Fruit fly (Drosophila melanogaster): ENCODE measurements around the gene aly.

aly gene

DNA sequence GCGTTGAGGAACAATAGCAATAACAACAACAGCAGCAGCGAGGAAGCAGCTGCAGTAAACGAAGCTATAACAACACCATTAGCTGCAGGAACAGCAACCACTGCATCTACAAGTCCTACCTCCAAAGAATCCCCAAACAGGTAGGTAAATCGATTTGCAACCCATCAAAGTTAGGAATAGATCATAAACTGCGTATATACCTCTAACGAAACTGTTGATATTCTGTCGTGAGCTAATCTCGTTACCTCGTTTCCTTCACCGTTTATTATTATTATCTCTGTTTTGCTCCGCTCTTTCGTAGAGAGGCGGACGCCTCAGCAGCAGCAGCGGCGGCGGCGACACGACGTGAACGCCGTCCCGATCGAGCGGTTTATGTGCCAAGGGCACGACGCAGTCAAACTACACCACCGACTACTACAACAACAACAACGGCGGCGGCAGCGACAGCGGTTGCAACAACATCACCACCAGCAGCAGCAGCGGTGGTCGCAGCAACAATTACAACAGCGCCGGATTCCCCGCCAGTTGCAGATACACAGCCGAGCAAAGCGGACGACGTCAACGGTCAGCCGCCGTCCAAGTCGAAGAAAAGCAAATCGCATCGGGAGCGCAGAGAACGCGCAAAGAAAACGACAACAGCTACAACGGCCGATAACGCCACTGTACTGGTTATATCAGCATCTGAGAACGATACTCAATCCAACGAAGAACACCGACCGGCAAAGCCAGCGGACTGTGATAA is 11.7 kb upstream of the aly start (continued):
- no peak for TF ChIP-seq slbo (GFP tag; IDR thresholded peaks at IDR 0.05)
- no peak; the same call in 1 of the 2 replicates for TF ChIP-seq CG17328 (GFP tag; IDR thresholded peaks at IDR 0.05)
- TF ChIP-seq Dfd (GFP tag; optimal IDR thresholded peaks at IDR 0.05): no peak
- no peak for TF ChIP-seq row (GFP tag; IDR thresholded peaks at IDR 0.05)
- TF ChIP-seq ERR (GFP tag; optimal IDR thresholded peaks at IDR 0.05): no peak
- no peak for TF ChIP-seq CG7786 (GFP tag; optimal IDR thresholded peaks at IDR 0.05)
- peak; percentile 23 for TF ChIP-seq gcm (GFP tag; optimal IDR thresholded peaks at IDR 0.05)
- no peak for TF ChIP-seq CG10366 (GFP tag; IDR thresholded peaks at IDR 0.05)
- TF ChIP-seq Oli (tag; optimal IDR thresholded peaks at IDR 0.05): no peak
- no peak for TF ChIP-seq hth (optimal IDR thresholded peaks at IDR 0.05)
- no peak for TF ChIP-seq CG7963 (GFP tag; IDR thresholded peaks at IDR 0.05; ENCODE audit: partially characterized antibody)
- peak; percentile 37 for TF ChIP-seq amos (GFP tag; IDR thresholded peaks at IDR 0.05; ENCODE audit: partially characterized antibody)
- no peak for TF ChIP-seq YL-1 (GFP tag; optimal IDR thresholded peaks at IDR 0.05)
- peak; percentile 89; the same call in 2 of the 3 replicates for TF ChIP-seq CG6175 (GFP tag; IDR thresholded peaks at IDR 0.05)
- peak in 1 of 2 experiments; percentile 73 for TF ChIP-seq tll (GFP tag; optimal IDR thresholded peaks at IDR 0.05)
- TF ChIP-seq pb (GFP tag; optimal IDR thresholded peaks at IDR 0.05): no peak
- TF ChIP-seq CG3847 (GFP tag; IDR thresholded peaks at IDR 0.05): no peak
- no peak for TF ChIP-seq Fer3 (tag; optimal IDR thresholded peaks at IDR 0.05)
- TF ChIP-seq bigmax (GFP tag; optimal IDR thresholded peaks at IDR 0.05): no peak
- no peak for TF ChIP-seq CG1233 (GFP tag; optimal IDR thresholded peaks at IDR 0.05)
- TF ChIP-seq H15 (GFP tag; IDR thresholded peaks at IDR 0.05): no peak
- TF ChIP-seq Spps (tag; optimal IDR thresholded peaks at IDR 0.05): no peak
- TF ChIP-seq D19B (GFP tag; optimal IDR thresholded peaks at IDR 0.05): no peak
- no peak; the same call in 2 of the 3 replicates for TF ChIP-seq Aef1 (GFP tag; IDR thresholded peaks at IDR 0.05)
- 0 out of 2 replicates have a peak, but pooled peaks have one; percentile 16 for TF ChIP-seq CG1024 (GFP tag; IDR thresholded peaks at IDR 0.05)
- no peak for TF ChIP-seq HmgD (GFP tag; optimal IDR thresholded peaks at IDR 0.05)
- no peak for TF ChIP-seq abd-A (tag; optimal IDR thresholded peaks at IDR 0.05)
- no peak for TF ChIP-seq zen2 (GFP tag; IDR thresholded peaks at IDR 0.05; ENCODE audit: partially characterized antibody)
- no peak for TF ChIP-seq fu2 (GFP tag; optimal IDR thresholded peaks at IDR 0.05)
- no peak for TF ChIP-seq CG12071 (GFP tag; optimal IDR thresholded peaks at IDR 0.05)
- no peak for TF ChIP-seq unc-4 (GFP tag; IDR thresholded peaks at IDR 0.05; ENCODE audit: partially characterized antibody)
- TF ChIP-seq chif (GFP tag; optimal IDR thresholded peaks at IDR 0.05): no peak
- TF ChIP-seq CG33557 (GFP tag; optimal IDR thresholded peaks at IDR 0.05): no peak
- TF ChIP-seq CG14667 (GFP tag; IDR thresholded peaks at IDR 0.05): no peak
- no peak for TF ChIP-seq CG31441 (GFP tag; IDR thresholded peaks at IDR 0.05)
- peak; percentile 7 for TF ChIP-seq CG12391 (tag; optimal IDR thresholded peaks at IDR 0.05)
- TF ChIP-seq so (GFP tag; IDR thresholded peaks at IDR 0.05): peak; percentile 60; the same call in 1 of the 3 replicates
- TF ChIP-seq CG7928 (GFP tag; optimal IDR thresholded peaks at IDR 0.05): no peak
- no peak for TF ChIP-seq CHES-1-like (GFP tag; optimal IDR thresholded peaks at IDR 0.05)
- TF ChIP-seq CG10274 (GFP tag; optimal IDR thresholded peaks at IDR 0.05): no peak
- no peak for TF ChIP-seq CTCF (GFP tag; optimal IDR thresholded peaks at IDR 0.05)
- no peak for TF ChIP-seq Bteb2 (GFP tag; optimal IDR thresholded peaks at IDR 0.05)
- no peak for TF ChIP-seq CG1529 (GFP tag; optimal IDR thresholded peaks at IDR 0.05)
- peak; percentile 12 for TF ChIP-seq CG12219 (GFP tag; optimal IDR thresholded peaks at IDR 0.05)
- TF ChIP-seq cad (GFP tag; optimal IDR thresholded peaks at IDR 0.05): peak; percentile 86
- no peak for TF ChIP-seq CG2889 (GFP tag; IDR thresholded peaks at IDR 0.05)
- TF ChIP-seq HLHmδ (GFP tag; optimal IDR thresholded peaks at IDR 0.05): peak; percentile 51
- no peak for TF ChIP-seq cwo (GFP tag; optimal IDR thresholded peaks at IDR 0.05)
- peak; percentile 67 for TF ChIP-seq CG10543 (GFP tag; optimal IDR thresholded peaks at IDR 0.05)
- TF ChIP-seq gem (tag; optimal IDR thresholded peaks at IDR 0.05): no peak

Data from whole organism, embryonic.